Fruit fly (Drosophila melanogaster) Kc167 (cell line): ENCODE data around the gene aru.

Experiments used
- Myc ChIP-seq: fragments of >200 bp; optimal IDR thresholded peaks from 2 replicates; lab custom pipeline; 2017; ENCODE audit warnings: missing external identifiers
- Sin3A ChIP-seq: fragments of >200 bp; optimal IDR thresholded peaks from 2 replicates; lab custom pipeline; 2018; ENCODE audit warnings: missing external identifiers
- ttk ChIP-seq: sonication (Bioruptor generic); optimal IDR thresholded peaks from 2 replicates; lab custom pipeline; 2017; ENCODE audit warnings: missing external identifiers

- TF ChIP-seq ttk (lab: Kevin White, UChicago) (no peak), Myc (lab: Kevin White, UChicago) (no peak), Sin3A (lab: Kevin White, UChicago) (no peak)
Observed at dm6 chr2L:840022-840421, 28.1 kb downstream of the aru start.
